Fruit fly (Drosophila melanogaster): ENCODE measurements around the gene CG33099.

dm6 chr3R:22564076-22564475 lies 33.7 kb upstream of the CG33099 start:
- TF ChIP-seq jim (GFP tag; optimal IDR thresholded peaks at IDR 0.05), result no peak
- no peak for TF ChIP-seq Hr78 (GFP tag; optimal IDR thresholded peaks at IDR 0.05)
- no peak for TF ChIP-seq foxo (GFP tag; optimal IDR thresholded peaks at IDR 0.05)
- no peak for TF ChIP-seq psq (GFP tag; optimal IDR thresholded peaks at IDR 0.05)
- TF ChIP-seq dmrt93B (GFP tag; optimal IDR thresholded peaks at IDR 0.05), result no peak
- no peak for TF ChIP-seq Myc (optimal IDR thresholded peaks at IDR 0.05)
- no peak for TF ChIP-seq lola (GFP tag; optimal IDR thresholded peaks at IDR 0.05)
- no peak for TF ChIP-seq usp (GFP tag; optimal IDR thresholded peaks at IDR 0.05)
- no peak for TF ChIP-seq ey (GFP tag; optimal IDR thresholded peaks at IDR 0.05)
- TF ChIP-seq br (GFP tag; optimal IDR thresholded peaks at IDR 0.05), result no peak
- TF ChIP-seq fru (GFP tag; optimal IDR thresholded peaks at IDR 0.05), result no peak
- TF ChIP-seq rgr (GFP tag; optimal IDR thresholded peaks at IDR 0.05), result no peak
- TF ChIP-seq Hr83 (GFP tag; optimal IDR thresholded peaks at IDR 0.05; ENCODE audit: poor library complexity, severe bottlenecking), result no peak

All from whole organism, wandering third instar larva.